Worm (Caenorhabditis elegans) whole organism, late embryonic: Measurements from ENCODE around the gene K10H10.10.

Source experiments
- C08G9.2 ChIP-seq: sonication (generic microtip); optimal IDR thresholded peaks from 2 replicates; lab custom pipeline; 2016; ENCODE audit warnings: mild to moderate bottlenecking, missing genetic modification characterization, moderate library complexity, missing compliant biosample characterization
- K02D7.2 ChIP-seq: sonication (generic microtip); optimal IDR thresholded peaks from 2 replicates; lab custom pipeline; 2017; ENCODE audit warnings: mild to moderate bottlenecking, missing genetic modification characterization, missing compliant biosample characterization
- K09A11.1 ChIP-seq: sonication (generic microtip); optimal IDR thresholded peaks from 2 replicates; lab custom pipeline; 2017; ENCODE audit warnings: antibody characterized with exemption, mild to moderate bottlenecking, missing genetic modification characterization, missing compliant biosample characterization; ENCODE audit not compliant: insufficient read depth
- T23F11.4 ChIP-seq: fragments of 200-800 bp; sonication (Bioruptor generic); optimal IDR thresholded peaks from 2 replicates; lab custom pipeline; 2018; ENCODE audit warnings: mild to moderate bottlenecking, missing genetic modification characterization, missing compliant biosample characterization
- Y22D7AL.16 ChIP-seq: sonication (generic microtip); optimal IDR thresholded peaks from 2 replicates; lab custom pipeline; 2016; ENCODE audit warnings: missing genetic modification characterization, missing compliant biosample characterization
- ahr-1 ChIP-seq: sonication (generic microtip); optimal IDR thresholded peaks from 2 replicates; lab custom pipeline; 2016; ENCODE audit warnings: missing genetic modification characterization, missing compliant biosample characterization
- ama-1 ChIP-seq: fragments of 150-350 bp; optimal IDR thresholded peaks from 2 replicates; lab custom pipeline; 2014
- ceh-19 ChIP-seq: fragments of 200-800 bp; sonication (Bioruptor generic); optimal IDR thresholded peaks from 2 replicates; lab custom pipeline; 2018; ENCODE audit warnings: mild to moderate bottlenecking, missing genetic modification characterization, missing compliant biosample characterization
- ceh-2 ChIP-seq: sonication (generic microtip); optimal IDR thresholded peaks from 2 replicates; lab custom pipeline; 2016; ENCODE audit warnings: missing genotype, missing genetic modification characterization, missing compliant biosample characterization
- ceh-22 ChIP-seq: sonication (generic microtip); optimal IDR thresholded peaks from 2 replicates; lab custom pipeline; 2017; ENCODE audit warnings: missing biosample characterization, missing genetic modification characterization
- ceh-31 ChIP-seq: sonication (generic microtip); optimal IDR thresholded peaks from 2 replicates; lab custom pipeline; 2016; ENCODE audit warnings: missing genetic modification characterization, missing compliant biosample characterization
- ceh-34 ChIP-seq: sonication (generic microtip); optimal IDR thresholded peaks from 2 replicates; lab custom pipeline; 2016; ENCODE audit warnings: mild to moderate bottlenecking, missing genetic modification characterization, missing compliant biosample characterization
- ceh-48 ChIP-seq: sonication (generic microtip); optimal IDR thresholded peaks from 2 replicates; lab custom pipeline; 2016; ENCODE audit warnings: missing genetic modification characterization, inconsistent platforms, missing compliant biosample characterization
- che-1 ChIP-seq: sonication (generic microtip); optimal IDR thresholded peaks from 2 replicates; lab custom pipeline; 2016; ENCODE audit warnings: mild to moderate bottlenecking, missing genetic modification characterization, missing compliant biosample characterization
- eyg-1 ChIP-seq: sonication (generic microtip); optimal IDR thresholded peaks from 2 replicates; lab custom pipeline; 2016; ENCODE audit warnings: missing genotype, missing genetic modification characterization, missing compliant biosample characterization
- fkh-6 ChIP-seq: sonication (generic microtip); optimal IDR thresholded peaks from 2 replicates; lab custom pipeline; 2016; ENCODE audit warnings: missing genetic modification characterization, missing compliant biosample characterization
- hlh-13 ChIP-seq: fragments of 200-800 bp; sonication (Bioruptor generic); optimal IDR thresholded peaks from 2 replicates; lab custom pipeline; 2018; ENCODE audit warnings: mild to moderate bottlenecking, missing genetic modification characterization, missing compliant biosample characterization
- hlh-6 ChIP-seq: sonication (generic microtip); optimal IDR thresholded peaks from 2 replicates; lab custom pipeline; 2016; ENCODE audit warnings: missing genotype, missing genetic modification characterization, missing compliant biosample characterization
- lin-11 ChIP-seq: fragments of 200-800 bp; sonication (Bioruptor generic); optimal IDR thresholded peaks from 2 replicates; lab custom pipeline; 2018; ENCODE audit warnings: mild to moderate bottlenecking, missing genetic modification characterization, missing compliant biosample characterization
- nhr-11 ChIP-seq: fragments of 150-350 bp; optimal IDR thresholded peaks from 2 replicates; lab custom pipeline; 2014; ENCODE audit warnings: missing biosample characterization, missing genetic modification characterization
- odd-2 ChIP-seq: sonication (generic microtip); optimal IDR thresholded peaks from 2 replicates; lab custom pipeline; 2017; ENCODE audit warnings: antibody characterized with exemption, mild to moderate bottlenecking, missing genetic modification characterization, missing compliant biosample characterization
- pag-3 ChIP-seq: sonication (generic microtip); optimal IDR thresholded peaks from 2 replicates; lab custom pipeline; 2016; ENCODE audit warnings: missing compliant biosample characterization, missing genetic modification characterization, borderline replicate concordance
- pax-1 ChIP-seq: fragments of 150-350 bp; optimal IDR thresholded peaks from 2 replicates; lab custom pipeline; 2014; ENCODE audit warnings: missing biosample characterization, missing genetic modification characterization
- pha-2 ChIP-seq: sonication (generic microtip); optimal IDR thresholded peaks from 2 replicates; lab custom pipeline; 2017; ENCODE audit warnings: mild to moderate bottlenecking, missing genetic modification characterization, missing compliant biosample characterization
- pqm-1 ChIP-seq: sonication (generic microtip); optimal IDR thresholded peaks from 2 replicates; lab custom pipeline; 2016; ENCODE audit warnings: missing genetic modification characterization, missing compliant biosample characterization
- rnt-1 ChIP-seq: sonication (generic microtip); optimal IDR thresholded peaks from 2 replicates; lab custom pipeline; 2016; ENCODE audit warnings: missing genetic modification characterization, missing compliant biosample characterization
- sdc-2 ChIP-seq: sonication (generic microtip); optimal IDR thresholded peaks from 2 replicates; lab custom pipeline; 2016; ENCODE audit warnings: missing genotype, missing genetic modification characterization, missing compliant biosample characterization
- sox-2 ChIP-seq: fragments of 200-800 bp; sonication (Bioruptor generic); IDR thresholded peaks from 2 replicates; pipeline ENCODE4 v1.3.6; 2022; ENCODE audit warnings: missing genetic modification reagents, missing genetic modification characterization, missing compliant biosample characterization
- sox-4 ChIP-seq: sonication (generic microtip); optimal IDR thresholded peaks from 2 replicates; lab custom pipeline; 2017; ENCODE audit warnings: mild to moderate bottlenecking, missing genetic modification characterization, inconsistent platforms, missing compliant biosample characterization
- unc-3 ChIP-seq, 2 experiments: fragments of 200-800 bp in 1 of 2; sonication (Bioruptor generic) in 1 of 2; sonication (generic microtip) in 1 of 2; conservative IDR thresholded peaks in 1 of 2; optimal IDR thresholded peaks in 1 of 2; 2 replicates each; pipeline versions ENCODE4 v1.3.6 to Lab custom; 2016 to 2022; ENCODE audit warnings: missing compliant biosample characterization in 2 of 2, missing genetic modification characterization in 2 of 2, missing genetic modification reagents in 1 of 2
- unc-55 ChIP-seq: sonication (generic microtip); optimal IDR thresholded peaks from 2 replicates; lab custom pipeline; 2017; ENCODE audit warnings: missing biosample characterization, missing genetic modification reagents, missing genetic modification characterization
- unc-86 ChIP-seq: sonication (generic microtip); optimal IDR thresholded peaks from 2 replicates; lab custom pipeline; 2016; ENCODE audit warnings: missing genetic modification characterization, missing compliant biosample characterization
- ztf-16 ChIP-seq: sonication (generic microtip); optimal IDR thresholded peaks from 2 replicates; lab custom pipeline; 2017; ENCODE audit warnings: missing genetic modification characterization, missing compliant biosample characterization

The K10H10.10 gene

ce11 chrII:14500122-14500521, 7.4 kb upstream of the K10H10.10 start, which contains the start of gene K10H10.4:
Gene K10H10.4, plus strand, starts transcription at chrII:14500422.
- TF ChIP-seq pha-2 (tag; lab: Kevin White, UChicago) (no peak), ceh-34 (tag; lab: Kevin White, UChicago) (no peak), unc-55 (GFP tag; lab: Kevin White, UChicago) (no peak), T23F11.4 (GFP tag; lab: Kevin White, UChicago) (no peak), hlh-6 (tag; lab: Kevin White, UChicago) (no peak), rnt-1 (tag; lab: Kevin White, UChicago) (no peak), K02D7.2 (no peak), che-1 (tag; lab: Kevin White, UChicago) (no peak), eyg-1 (no peak), pag-3 (tag; lab: Kevin White, UChicago) (no peak), lin-11 (tag; lab: Kevin White, UChicago) (no peak), pax-1 (tag; lab: Kevin White, UChicago) (no peak), fkh-6 (tag; lab: Kevin White, UChicago) (no peak), C08G9.2 (tag; lab: Kevin White, UChicago) (no peak), ztf-16 (tag; lab: Kevin White, UChicago) (no peak), odd-2 (tag; lab: Kevin White, UChicago) (no peak), hlh-13 (GFP tag; lab: Kevin White, UChicago) (no peak)

ce11 chrII:14501447-14501846, 6.1 kb upstream of the K10H10.10 start, which contains the start of gene K10H10.5:
Gene K10H10.5, plus strand, starts transcription at chrII:14501747.
- no peak for TF ChIP-seq che-1 (tag; lab: Kevin White, UChicago)
- no peak for TF ChIP-seq ama-1
- TF ChIP-seq sox-4 (tag; lab: Kevin White, UChicago): no peak
- TF ChIP-seq rnt-1 (tag; lab: Kevin White, UChicago): no peak
- no peak for TF ChIP-seq hlh-13 (GFP tag; lab: Kevin White, UChicago)
- no peak for TF ChIP-seq unc-55 (GFP tag; lab: Kevin White, UChicago)
- TF ChIP-seq nhr-11 (tag; lab: Kevin White, UChicago): no peak
- TF ChIP-seq eyg-1: no peak
- TF ChIP-seq hlh-6 (tag; lab: Kevin White, UChicago): no peak
- no peak for TF ChIP-seq pqm-1 (tag; lab: Kevin White, UChicago)
- TF ChIP-seq ceh-31 (tag; lab: Kevin White, UChicago): no peak

ce11 chrII:14502997-14503396, 4.6 kb upstream of the K10H10.10 start, which contains the start of gene K10H10.6:
Gene K10H10.6, plus strand, starts transcription at chrII:14503297.
- TF ChIP-seq ceh-22 (no peak), sdc-2 (tag; lab: Kevin White, UChicago) (no peak), pqm-1 (tag; lab: Kevin White, UChicago) (no peak), unc-86 (no peak), Y22D7AL.16 (no peak), hlh-6 (tag; lab: Kevin White, UChicago) (no peak), K09A11.1 (tag; lab: Kevin White, UChicago) (no peak), lin-11 (tag; lab: Kevin White, UChicago) (no peak), che-1 (tag; lab: Kevin White, UChicago) (no peak), T23F11.4 (GFP tag; lab: Kevin White, UChicago) (no peak)

- no peak for TF ChIP-seq ceh-48
- no peak for TF ChIP-seq sox-2
- TF ChIP-seq sdc-2 (tag; lab: Kevin White, UChicago): no peak
- no peak for TF ChIP-seq ceh-19 (GFP tag; lab: Kevin White, UChicago)
- no peak for TF ChIP-seq ahr-1 (tag; lab: Kevin White, UChicago)
- TF ChIP-seq ceh-2 (tag; lab: Kevin White, UChicago): no peak
- TF ChIP-seq Y22D7AL.16: no peak
- TF ChIP-seq K09A11.1 (tag; lab: Kevin White, UChicago): no peak
- TF ChIP-seq unc-3 (GFP tag; conservative IDR thresholded peaks at IDR 0.05; lab: Robert Waterston, UW): no peak
- TF ChIP-seq unc-3 (tag; optimal IDR thresholded peaks at IDR 0.05; lab: Kevin White, UChicago): no peak
These were observed 1.3 kb upstream of the K10H10.10 start, which contains the start of gene K10H10.12 for ce11 chrII:14506245-14506644. Gene K10H10.12, minus strand, starts transcription at chrII:14506345.
